Worm (Caenorhabditis elegans) whole organism, late embryonic: ENCODE data around the gene M02D8.3.

ENCODE experiments used
- ama-1 ChIP-seq: fragments of 150-350 bp; optimal IDR thresholded peaks from 2 replicates; lab custom pipeline; 2014
- hlh-8 ChIP-seq: sonication (generic microtip); optimal IDR thresholded peaks from 2 replicates; lab custom pipeline; 2016; ENCODE audit warnings: missing genotype, missing genetic modification characterization, missing compliant biosample characterization
- nfya-1 ChIP-seq: sonication (generic microtip); optimal IDR thresholded peaks from 2 replicates; lab custom pipeline; 2017; ENCODE audit warnings: missing genetic modification characterization, mild to moderate bottlenecking, missing compliant biosample characterization, antibody characterized with exemption, moderate library complexity
- tbx-2 ChIP-seq: sonication (generic microtip); optimal IDR thresholded peaks from 2 replicates; lab custom pipeline; 2016; ENCODE audit warnings: missing genetic modification characterization, missing compliant biosample characterization

ce11 chrX:8755987-8756386, 19.2 kb upstream of the M02D8.3 start:
- TF ChIP-seq ama-1 (no peak), tbx-2 (tag; lab: Kevin White, UChicago) (no peak), nfya-1 (tag; lab: Kevin White, UChicago) (no peak), hlh-8 (tag; lab: Kevin White, UChicago) (no peak)
